Worm (Caenorhabditis elegans): ENCODE data around the gene eat-20.

The eat-20 gene

ce11 chrX:15492759-15493158 lies 17.1 kb upstream of the eat-20 start:
- TF ChIP-seq ccch-3 (GFP tag; optimal IDR thresholded peaks at IDR 0.05) (no peak), Y53G8AR.9 (GFP tag; conservative IDR thresholded peaks at IDR 0.05) (peak; percentile 78), zfh-2 (GFP tag; conservative IDR thresholded peaks at IDR 0.05) (peak; percentile 97), ztf-18 (tag; optimal IDR thresholded peaks at IDR 0.05) (peak; percentile 95), nhr-80 (tag; optimal IDR thresholded peaks at IDR 0.05) (peak; percentile 89), ceh-27 (GFP tag; optimal IDR thresholded peaks at IDR 0.05) (peak; percentile 59), B0035.1 (tag; optimal IDR thresholded peaks at IDR 0.05) (no peak), K11D2.4 (GFP tag; IDR thresholded peaks at IDR 0.05) (peak; percentile 85), hrde-1 (tag; optimal IDR thresholded peaks at IDR 0.05; ENCODE audit: borderline replicate concordance) (no peak), unc-130 (GFP tag; optimal IDR thresholded peaks at IDR 0.05) (no peak), tbx-9 (tag; optimal IDR thresholded peaks at IDR 0.05; ENCODE audit: borderline replicate concordance) (no peak), ztf-6 (GFP tag; IDR thresholded peaks at IDR 0.05) (no peak), dpl-1 (GFP tag; optimal IDR thresholded peaks at IDR 0.05) (no peak), mel-28 (tag; optimal IDR thresholded peaks at IDR 0.05; ENCODE audit: borderline replicate concordance) (no peak), rpc-1 (optimal IDR thresholded peaks at IDR 0.05) (no peak), rpc-1 (tag; optimal IDR thresholded peaks at IDR 0.05) (no peak), snpc-1.3 (tag; optimal IDR thresholded peaks at IDR 0.05; ENCODE audit: insufficient read depth) (no peak), F49E8.2 (tag; optimal IDR thresholded peaks at IDR 0.05; ENCODE audit: insufficient read depth) (no peak), F57C9.4 (tag; optimal IDR thresholded peaks at IDR 0.05) (no peak), ceh-40 (GFP tag; IDR thresholded peaks at IDR 0.05) (0 out of 2 replicates have a peak, but pooled peaks have one; percentile 17), athp-1 (tag; optimal IDR thresholded peaks at IDR 0.05) (no peak), zim-3 (tag; optimal IDR thresholded peaks at IDR 0.05) (no peak), somi-1 (GFP tag; optimal IDR thresholded peaks at IDR 0.05) (peak; percentile 61), cebp-2 (GFP tag; IDR thresholded peaks at IDR 0.05) (no peak), pbrm-1 (GFP tag; IDR thresholded peaks at IDR 0.05) (peak; percentile 76), die-1 (tag; optimal IDR thresholded peaks at IDR 0.05) (peak; percentile 20), D2030.7 (GFP tag; IDR thresholded peaks at IDR 0.05) (no peak), bed-2 (GFP tag; IDR thresholded peaks at IDR 0.05) (no peak), lin-26 (GFP tag; IDR thresholded peaks at IDR 0.05) (peak; percentile 58; the same call in 1 of the 2 replicates), tlf-1 (GFP tag; optimal IDR thresholded peaks at IDR 0.05) (peak; percentile 61), snpc-1.1 (tag; optimal IDR thresholded peaks at IDR 0.05; ENCODE audit: insufficient read depth) (no peak), ceh-58 (GFP tag; IDR thresholded peaks at IDR 0.05) (no peak), snpc-4 (GFP tag; optimal IDR thresholded peaks at IDR 0.05) (peak; percentile 6), snpc-4 (tag; optimal IDR thresholded peaks at IDR 0.05) (peak; percentile 44 to 63 (median 57)), aptf-3 (GFP tag; IDR thresholded peaks at IDR 0.05) (no peak), ekl-4 (GFP tag; IDR thresholded peaks at IDR 0.05) (no peak; the same call in 1 of the 2 replicates), attf-5 (GFP tag; optimal IDR thresholded peaks at IDR 0.05) (peak; percentile 86), B0336.3 (GFP tag; IDR thresholded peaks at IDR 0.05) (peak; percentile 49; the same call in 1 of the 2 replicates), lag-1 (GFP tag; IDR thresholded peaks at IDR 0.05) (no peak), ztf-22 (GFP tag; optimal IDR thresholded peaks at IDR 0.05) (no peak), efl-1 (GFP tag; optimal IDR thresholded peaks at IDR 0.05) (no peak), lsy-27 (tag; optimal IDR thresholded peaks at IDR 0.05; ENCODE audit: borderline replicate concordance, insufficient read depth) (no peak), xnd-1 (tag; optimal IDR thresholded peaks at IDR 0.05) (no peak), ceh-91 (GFP tag; IDR thresholded peaks at IDR 0.05) (no peak), K12H6.12 (tag; optimal IDR thresholded peaks at IDR 0.05) (peak; percentile 83), Y53F4B.3 (GFP tag; IDR thresholded peaks at IDR 0.05) (no peak), ztf-26 (tag; optimal IDR thresholded peaks at IDR 0.05) (no peak), egl-18 (GFP tag; IDR thresholded peaks at IDR 0.05) (0 out of 2 replicates have a peak, but pooled peaks have one; percentile 46), rcor-1 (GFP tag; IDR thresholded peaks at IDR 0.05) (peak; percentile 60)
